Worm (Caenorhabditis elegans) whole organism, L4 larva: Measurements from ENCODE around the gene Y97E10AR.3.

ENCODE experiments used
- ZK337.2 ChIP-seq: fragments of 200-800 bp; sonication (Bioruptor generic); IDR thresholded peaks from 2 replicates; pipeline ENCODE4 v1.3.6; 2022; ENCODE audit warnings: missing genetic modification reagents, missing genetic modification characterization, missing compliant biosample characterization
- ZK546.5 ChIP-seq, 2 experiments: sonication (generic microtip); optimal IDR thresholded peaks; 2 replicates each; lab custom pipeline; 2017; ENCODE audit warnings: missing biosample characterization in 2 of 2, missing genetic modification characterization in 2 of 2
- aha-1 ChIP-seq: fragments of 150-350 bp; peaks from one replicate; lab custom pipeline; 2014; ENCODE audit warnings: missing biosample characterization, missing genetic modification characterization
- ama-1 ChIP-seq: fragments of 150-350 bp; optimal IDR thresholded peaks from 2 replicates; lab custom pipeline; 2014; ENCODE audit warnings: inconsistent platforms, mixed read lengths
- cey-2 ChIP-seq: sonication (generic microtip); optimal IDR thresholded peaks from 3 replicates; lab custom pipeline; 2017; ENCODE audit warnings: missing genetic modification characterization, mild to moderate bottlenecking, missing compliant biosample characterization, antibody characterized with exemption, borderline replicate concordance; ENCODE audit not compliant: insufficient read depth
- dmd-6 ChIP-seq: fragments of 200-800 bp; sonication (Bioruptor generic); IDR thresholded peaks from 2 replicates; pipeline ENCODE4 v1.3.6; 2022; ENCODE audit warnings: missing genetic modification reagents, missing genetic modification characterization, missing compliant biosample characterization
- dpl-1 ChIP-seq: fragments of 150-350 bp; optimal IDR thresholded peaks from 2 replicates; lab custom pipeline; 2014; ENCODE audit warnings: missing biosample characterization, missing genetic modification reagents, missing genetic modification characterization
- dve-1 ChIP-seq: sonication (generic microtip); optimal IDR thresholded peaks from 2 replicates; lab custom pipeline; 2017; ENCODE audit warnings: antibody characterized with exemption, mild to moderate bottlenecking, missing genetic modification characterization, missing compliant biosample characterization; ENCODE audit not compliant: insufficient read depth
- egl-27 ChIP-seq: sonication (generic microtip); optimal IDR thresholded peaks from 3 replicates; lab custom pipeline; 2017; ENCODE audit warnings: missing biosample characterization, missing genetic modification reagents, missing genetic modification characterization
- hlh-11 ChIP-seq: fragments of 200-800 bp; sonication (Bioruptor generic); optimal IDR thresholded peaks from 2 replicates; lab custom pipeline; 2018; ENCODE audit warnings: mild to moderate bottlenecking, missing genetic modification characterization, missing compliant biosample characterization
- hlh-30 ChIP-seq: sonication (generic microtip); optimal IDR thresholded peaks from 2 replicates; lab custom pipeline; 2017; ENCODE audit warnings: antibody characterized with exemption, mild to moderate bottlenecking, missing genetic modification characterization, missing compliant biosample characterization; ENCODE audit not compliant: insufficient read depth
- jun-1 ChIP-seq: fragments of 150-350 bp; optimal IDR thresholded peaks from 2 replicates; lab custom pipeline; 2014; ENCODE audit warnings: missing biosample characterization, missing genetic modification reagents, missing genetic modification characterization
- lsy-2 ChIP-seq, 2 experiments: fragments of 150-350 bp in 1 of 2; sonication (generic microtip) in 1 of 2; optimal IDR thresholded peaks; 2 replicates each; lab custom pipeline; 2014 to 2017; ENCODE audit warnings: missing biosample characterization in 2 of 2, missing genetic modification characterization in 2 of 2
- madf-5 ChIP-seq, 2 experiments: fragments of 200-800 bp; sonication (Bioruptor generic); IDR thresholded peaks; 2 replicates each; pipeline ENCODE4 v1.3.6; 2022; ENCODE audit warnings: missing compliant biosample characterization in 2 of 2, missing genetic modification characterization in 2 of 2
- mdl-1 ChIP-seq, 2 experiments: fragments of 150-350 bp in 1 of 2; sonication (generic microtip) in 1 of 2; optimal IDR thresholded peaks; 2 replicates each; lab custom pipeline; 2014 to 2017; ENCODE audit warnings: missing biosample characterization in 2 of 2, missing genetic modification characterization in 2 of 2
- mdt-29 ChIP-seq: fragments of 200-800 bp; sonication (Bioruptor generic); IDR thresholded peaks from 2 replicates; pipeline ENCODE4 v1.3.6; 2022; ENCODE audit warnings: missing genetic modification reagents, missing genetic modification characterization, missing compliant biosample characterization
- mep-1 ChIP-seq: fragments of 150-350 bp; sonication (generic microtip); optimal IDR thresholded peaks from 3 replicates; lab custom pipeline; 2014; ENCODE audit warnings: missing biosample characterization, missing genetic modification characterization
- mes-2 ChIP-seq: sonication (generic microtip); optimal IDR thresholded peaks from 2 replicates; lab custom pipeline; 2016; ENCODE audit warnings: missing genotype, mild to moderate bottlenecking, missing genetic modification characterization, missing compliant biosample characterization; ENCODE audit not compliant: poor library complexity, severe bottlenecking
- mxl-3 ChIP-seq: fragments of 200-800 bp; sonication (Bioruptor generic); optimal IDR thresholded peaks from 2 replicates; lab custom pipeline; 2018; ENCODE audit warnings: mild to moderate bottlenecking, missing genetic modification characterization, missing compliant biosample characterization
- nhr-111 ChIP-seq: fragments of 200-800 bp; sonication (Bioruptor generic); optimal IDR thresholded peaks from 2 replicates; lab custom pipeline; 2018; ENCODE audit warnings: mild to moderate bottlenecking, missing genetic modification characterization, missing compliant biosample characterization
- nhr-28 ChIP-seq: fragments of 150-350 bp; optimal IDR thresholded peaks from 2 replicates; lab custom pipeline; 2014; ENCODE audit warnings: missing biosample characterization, missing genetic modification characterization
- nhr-48 ChIP-seq: sonication (generic microtip); optimal IDR thresholded peaks from 2 replicates; lab custom pipeline; 2016; ENCODE audit warnings: mild to moderate bottlenecking, missing genetic modification characterization, missing compliant biosample characterization
- php-3 ChIP-seq: fragments of 200-800 bp; sonication (Bioruptor generic); IDR thresholded peaks from 2 replicates; pipeline ENCODE4 v1.3.6; 2022; ENCODE audit warnings: missing genetic modification reagents, missing genetic modification characterization, missing compliant biosample characterization
- rbr-2 ChIP-seq: sonication (generic microtip); optimal IDR thresholded peaks from 2 replicates; lab custom pipeline; 2016; ENCODE audit warnings: missing genotype, missing genetic modification characterization, missing compliant biosample characterization
- saeg-2 ChIP-seq: fragments of 200-800 bp; sonication (Bioruptor generic); IDR thresholded peaks from 2 replicates; pipeline ENCODE4 v1.3.6; 2022; ENCODE audit warnings: missing genetic modification reagents, missing genetic modification characterization, missing compliant biosample characterization
- sdz-12 ChIP-seq: fragments of 200-800 bp; sonication (Bioruptor generic); optimal IDR thresholded peaks from 2 replicates; lab custom pipeline; 2018; ENCODE audit warnings: mild to moderate bottlenecking, missing genetic modification characterization, missing compliant biosample characterization
- set-16 ChIP-seq: fragments of 200-800 bp; sonication (Bioruptor generic); IDR thresholded peaks from 2 replicates; pipeline ENCODE4 v1.3.6; 2022; ENCODE audit warnings: missing genetic modification reagents, missing genetic modification characterization, missing compliant biosample characterization
- snpc-4 ChIP-seq: fragments of 150-350 bp; optimal IDR thresholded peaks from 2 replicates; lab custom pipeline; 2014; ENCODE audit warnings: missing biosample characterization, missing genetic modification characterization
- unc-62 ChIP-seq, 3 experiments: fragments of 150-350 bp in 1 of 3; sonication (generic microtip); optimal IDR thresholded peaks in 2 of 3; peaks in 1 of 3; 1 replicate in 1 of 3; 2 replicates in 2 of 3; lab custom pipeline; 2014 to 2017; ENCODE audit warnings: missing biosample characterization in 3 of 3, missing genetic modification characterization in 3 of 3, missing genetic modification reagents in 3 of 3, missing genotype in 1 of 3

Gene Y97E10AR.3

ce11 chrV:8043664-8044063 lies 36.4 kb upstream of the Y97E10AR.3 start:
- TF ChIP-seq aha-1 (peak; percentile 60), cey-2 (tag; lab: Kevin White, UChicago) (no peak), saeg-2 (GFP tag; lab: Robert Waterston, UW) (no peak), jun-1 (no peak), mep-1 (tag; lab: Kevin White, UChicago) (no peak), unc-62 (GFP tag; optimal IDR thresholded peaks at IDR 0.05 in 1 of 2; lab: Kevin White, UChicago) (peak in 1 of 2 experiments; percentile 60), unc-62 (tag; optimal IDR thresholded peaks at IDR 0.05; lab: Kevin White, UChicago) (no peak), madf-5 (GFP tag; IDR thresholded peaks at IDR 0.05; lab: Robert Waterston, UW) (no peak)

ce11 chrV:8041336-8041868 lies 34.1 kb upstream of the Y97E10AR.3 start:
- TF ChIP-seq snpc-4 (tag; lab: Kevin White, UChicago) (no peak), unc-62 (GFP tag; optimal IDR thresholded peaks at IDR 0.05 in 1 of 2; lab: Kevin White, UChicago) (peak in 1 of 2 experiments; percentile 94), unc-62 (tag; optimal IDR thresholded peaks at IDR 0.05; lab: Kevin White, UChicago) (no peak)

ce11 chrV:8040247-8041084 lies 33.2 kb upstream of the Y97E10AR.3 start:
- TF ChIP-seq mxl-3 (GFP tag; lab: Kevin White, UChicago) (peak; percentile 17), nhr-28 (peak; percentile 43), rbr-2 (peak; percentile 40), dmd-6 (0 out of 2 replicates have a peak, but pooled peaks have one; percentile 13), jun-1 (peak; percentile 8), unc-62 (GFP tag; optimal IDR thresholded peaks at IDR 0.05 in 1 of 2; lab: Kevin White, UChicago) (no peak), unc-62 (tag; optimal IDR thresholded peaks at IDR 0.05; lab: Kevin White, UChicago) (no peak), lsy-2 (tag; optimal IDR thresholded peaks at IDR 0.05; lab: Kevin White, UChicago) (peak in 1 of 2 experiments; percentile 60), ama-1 (lab: Kevin White, UChicago) (peak; percentile 88), egl-27 (tag; lab: Kevin White, UChicago) (no peak), mdt-29 (GFP tag; lab: Robert Waterston, UW) (peak; percentile 73; the same call in 1 of the 2 replicates), set-16 (peak; percentile 48; the same call in 1 of the 2 replicates), mes-2 (tag; lab: Kevin White, UChicago) (peak; percentile 4), ZK546.5 (tag; optimal IDR thresholded peaks at IDR 0.05; lab: Kevin White, UChicago) (no peak), aha-1 (peak; percentile 48), hlh-30 (peak; percentile 42), sdz-12 (GFP tag; lab: Kevin White, UChicago) (no peak), mdl-1 (tag; optimal IDR thresholded peaks at IDR 0.05; lab: Kevin White, UChicago) (peak in 1 of 2 experiments; percentile 43), nhr-111 (no peak), nhr-48 (tag; lab: Kevin White, UChicago) (peak; percentile 51), dve-1 (tag; lab: Kevin White, UChicago) (peak; percentile 51), hlh-11 (peak; percentile 43), dpl-1 (GFP tag; lab: Kevin White, UChicago) (peak; percentile 8), ZK337.2 (GFP tag; lab: Robert Waterston, UW) (no peak), mep-1 (tag; lab: Kevin White, UChicago) (peak; percentile 5)
- TF ChIP-seq, all 104 proteins: peak for 18

- TF ChIP-seq ama-1 (lab: Kevin White, UChicago), result peak; percentile 70
- TF ChIP-seq php-3 (GFP tag; lab: Robert Waterston, UW), result no peak
Observed at ce11 chrV:8039606-8040005, 32.3 kb upstream of the Y97E10AR.3 start.
